Fruit fly (Drosophila melanogaster): ENCODE measurements around the gene Oat.

dm6 chr3L:19665059-19665626 lies 15.5 kb upstream of the Oat start:
- TF ChIP-seq CG11398 (GFP tag; optimal IDR thresholded peaks at IDR 0.05): no peak
- TF ChIP-seq CG1233 (GFP tag; optimal IDR thresholded peaks at IDR 0.05): no peak
- no peak for TF ChIP-seq CG32532 (GFP tag; IDR thresholded peaks at IDR 0.05)
- no peak for TF ChIP-seq CG6765 (GFP tag; optimal IDR thresholded peaks at IDR 0.05)
- TF ChIP-seq pb (GFP tag; optimal IDR thresholded peaks at IDR 0.05): no peak
- no peak for TF ChIP-seq MBD-R2 (GFP tag; IDR thresholded peaks at IDR 0.05)
- TF ChIP-seq caup (GFP tag; optimal IDR thresholded peaks at IDR 0.05; ENCODE audit: severe bottlenecking): no peak
- TF ChIP-seq zf30C (GFP tag; optimal IDR thresholded peaks at IDR 0.05): peak; percentile 20

Data from whole organism, embryonic.